Fruit fly (Drosophila melanogaster) whole organism, embryonic: Measurements from ENCODE around the gene dsf.
A peak's percentile ranks its signal among the peaks of the same experiment; 100 is the strongest.

Source experiments
- Atf3 ChIP-seq: fragments of 200-800 bp; sonication (Bioruptor generic); optimal IDR thresholded peaks from 3 replicates; lab custom pipeline; 2016; ENCODE audit warnings: missing biosample characterization, missing genetic modification characterization
- Atf6 ChIP-seq: fragments of 200-800 bp; sonication (Bioruptor generic); IDR thresholded peaks from 2 replicates; pipeline ENCODE4 v1.3.6; 2022; ENCODE audit warnings: missing biosample characterization, missing genetic modification characterization
- CG10462 ChIP-seq: fragments of 200-800 bp; sonication (Bioruptor generic); optimal IDR thresholded peaks from 2 replicates; lab custom pipeline; 2016; ENCODE audit warnings: missing biosample characterization, missing genetic modification characterization
- CG11247 ChIP-seq: fragments of 200-800 bp; sonication (Bioruptor generic); IDR thresholded peaks from 2 replicates; pipeline ENCODE4 v1.3.6; 2022; ENCODE audit warnings: missing biosample characterization, missing genetic modification characterization
- CG11398 ChIP-seq: fragments of 200-800 bp; sonication (Bioruptor generic); optimal IDR thresholded peaks from 2 replicates; lab custom pipeline; 2016; ENCODE audit warnings: missing biosample characterization, missing genetic modification characterization
- CG12071 ChIP-seq: fragments of 200-800 bp; sonication (Bioruptor generic); optimal IDR thresholded peaks from 3 replicates; lab custom pipeline; 2018; ENCODE audit warnings: missing biosample characterization, mild to moderate bottlenecking, missing genetic modification characterization
- CG12659 ChIP-seq: fragments of 200-800 bp; sonication (Bioruptor generic); optimal IDR thresholded peaks from 3 replicates; lab custom pipeline; 2017; ENCODE audit warnings: mild to moderate bottlenecking, missing biosample characterization, missing genetic modification reagents, missing genetic modification characterization
- CG14860 ChIP-seq: fragments of 200-800 bp; sonication (Bioruptor generic); IDR thresholded peaks from 3 replicates; pipeline ENCODE4 v1.3.6; 2022; ENCODE audit warnings: missing biosample characterization, missing genetic modification characterization; ENCODE audit not compliant: partially characterized antibody
- CG17385 ChIP-seq: fragments of 200-800 bp; sonication (Bioruptor generic); optimal IDR thresholded peaks from 3 replicates; lab custom pipeline; 2018; ENCODE audit warnings: missing biosample characterization, mild to moderate bottlenecking, missing genetic modification characterization
- CG18599 ChIP-seq: fragments of 200-800 bp; sonication (Bioruptor generic); optimal IDR thresholded peaks from 3 replicates; lab custom pipeline; 2017; ENCODE audit warnings: missing biosample characterization, missing genetic modification characterization, mild to moderate bottlenecking, moderate library complexity, missing genetic modification reagents
- CG30403 ChIP-seq: fragments of 200-800 bp; sonication (Bioruptor generic); optimal IDR thresholded peaks from 3 replicates; lab custom pipeline; 2016; ENCODE audit warnings: missing biosample characterization, missing genetic modification characterization
- CG6254 ChIP-seq: fragments of 200-800 bp; sonication (Bioruptor generic); optimal IDR thresholded peaks from 3 replicates; lab custom pipeline; 2017; ENCODE audit warnings: mild to moderate bottlenecking, missing biosample characterization, missing genetic modification reagents, missing genetic modification characterization
- CG6813 ChIP-seq: fragments of 200-800 bp; sonication (Bioruptor generic); optimal IDR thresholded peaks from 2 replicates; lab custom pipeline; 2017; ENCODE audit warnings: missing biosample characterization, missing genetic modification characterization, mild to moderate bottlenecking, moderate library complexity, missing genetic modification reagents
- CG7357 ChIP-seq: fragments of 200-800 bp; sonication (Bioruptor generic); IDR thresholded peaks from 3 replicates; pipeline ENCODE4 v1.3.6; 2022; ENCODE audit warnings: missing biosample characterization, missing genetic modification characterization
- CG7372 ChIP-seq: fragments of 200-800 bp; sonication (Bioruptor generic); IDR thresholded peaks from 2 replicates; pipeline ENCODE4 v1.3.6; 2022; ENCODE audit warnings: missing biosample characterization, missing genetic modification characterization
- CG7786 ChIP-seq: fragments of 200-800 bp; sonication (Bioruptor generic); optimal IDR thresholded peaks from 2 replicates; lab custom pipeline; 2016; ENCODE audit warnings: missing biosample characterization, missing genetic modification characterization
- CG8281 ChIP-seq: fragments of 200-800 bp; sonication (Bioruptor generic); optimal IDR thresholded peaks from 2 replicates; lab custom pipeline; 2018; ENCODE audit warnings: missing biosample characterization, mild to moderate bottlenecking, missing genetic modification characterization, moderate library complexity
- CkIIα-i1 ChIP-seq: fragments of 200-800 bp; sonication (Bioruptor generic); IDR thresholded peaks from 2 replicates; pipeline ENCODE4 v1.3.6; 2022; ENCODE audit warnings: missing biosample characterization, missing genetic modification characterization
- D19B ChIP-seq: fragments of 200-800 bp; sonication (Bioruptor generic); optimal IDR thresholded peaks from 2 replicates; lab custom pipeline; 2017; ENCODE audit warnings: missing biosample characterization, mild to moderate bottlenecking, missing genetic modification characterization
- E2f1 ChIP-seq: fragments of 200-800 bp; sonication (Bioruptor generic); IDR thresholded peaks from 2 replicates; pipeline ENCODE4 v1.3.6; 2022; ENCODE audit warnings: missing biosample characterization, missing genetic modification characterization
- Ets97D ChIP-seq: fragments of 200-800 bp; sonication (Bioruptor generic); optimal IDR thresholded peaks from 3 replicates; lab custom pipeline; 2016; ENCODE audit warnings: missing biosample characterization, missing genetic modification characterization
- GATAe ChIP-seq: fragments of 200-800 bp; sonication (Bioruptor generic); conservative IDR thresholded peaks from 2 replicates; pipeline ENCODE4 v1.3.6; 2022; ENCODE audit warnings: missing biosample characterization, missing genetic modification characterization
- Hr3 ChIP-seq: fragments of 200-800 bp; sonication (Bioruptor generic); optimal IDR thresholded peaks from 3 replicates; lab custom pipeline; 2016; ENCODE audit warnings: missing biosample characterization, missing genetic modification characterization
- Hr78 ChIP-seq, 2 experiments: fragments of 200-800 bp in 1 of 2; fragments of >200 bp in 1 of 2; sonication (Bioruptor generic) in 1 of 2; optimal IDR thresholded peaks; 2 replicates each; lab custom pipeline; 2017 to 2019; ENCODE audit warnings: missing biosample characterization in 2 of 2, missing genetic modification characterization in 2 of 2, mild to moderate bottlenecking in 1 of 2, moderate library complexity in 1 of 2
- Med ChIP-seq: fragments of 200-800 bp; sonication (Bioruptor generic); peaks from one replicate; lab custom pipeline; 2016; ENCODE audit warnings: missing biosample characterization, missing genetic modification characterization, mild to moderate bottlenecking, inconsistent platforms, moderate library complexity
- NC2α ChIP-seq: fragments of 200-800 bp; sonication (Bioruptor generic); optimal IDR thresholded peaks from 2 replicates; lab custom pipeline; 2016; ENCODE audit warnings: missing biosample characterization, missing genetic modification characterization
- Six4 ChIP-seq: fragments of 200-800 bp; sonication (Bioruptor generic); optimal IDR thresholded peaks from 2 replicates; lab custom pipeline; 2016; ENCODE audit warnings: missing biosample characterization, missing genetic modification characterization
- Taf1 ChIP-seq: fragments of 200-800 bp; sonication (Bioruptor generic); IDR thresholded peaks from 2 replicates; pipeline ENCODE4 v1.3.6; 2022; ENCODE audit warnings: missing biosample characterization, missing genetic modification characterization
- Vsx1 ChIP-seq: fragments of 200-800 bp; sonication (Bioruptor generic); optimal IDR thresholded peaks from 2 replicates; lab custom pipeline; 2017; ENCODE audit warnings: missing biosample characterization, mild to moderate bottlenecking, missing genetic modification characterization, missing genetic modification reagents
- YL-1 ChIP-seq: fragments of 200-800 bp; sonication (Bioruptor generic); optimal IDR thresholded peaks from 3 replicates; lab custom pipeline; 2017; ENCODE audit warnings: missing biosample characterization, mild to moderate bottlenecking, missing genetic modification characterization
- ab ChIP-seq: fragments of 200-800 bp; sonication (Bioruptor generic); optimal IDR thresholded peaks from 2 replicates; lab custom pipeline; 2016; ENCODE audit warnings: missing biosample characterization, missing genetic modification characterization
- aop ChIP-seq: fragments of 200-800 bp; sonication (Bioruptor generic); IDR thresholded peaks from 2 replicates; pipeline ENCODE4 v1.3.6; 2022; ENCODE audit warnings: missing biosample characterization, missing genetic modification characterization
- btn ChIP-seq: fragments of 200-800 bp; sonication (Bioruptor generic); optimal IDR thresholded peaks from 2 replicates; lab custom pipeline; 2016; ENCODE audit warnings: missing biosample characterization, missing genetic modification characterization
- chinmo ChIP-seq: fragments of 200-800 bp; sonication (Bioruptor generic); IDR thresholded peaks from 4 replicates; pipeline ENCODE4 v1.3.6; 2022; ENCODE audit warnings: missing biosample characterization, missing genetic modification characterization; ENCODE audit not compliant: partially characterized antibody
- emc ChIP-seq: fragments of 200-800 bp; sonication (Bioruptor generic); optimal IDR thresholded peaks from 2 replicates; lab custom pipeline; 2016; ENCODE audit warnings: missing biosample characterization, missing genetic modification characterization
- esg ChIP-seq: fragments of 200-800 bp; sonication (Bioruptor generic); conservative IDR thresholded peaks from 2 replicates; pipeline ENCODE4 v1.3.6; 2022; ENCODE audit warnings: missing biosample characterization, missing genetic modification characterization
- eyg ChIP-seq: fragments of 200-800 bp; sonication (Bioruptor generic); optimal IDR thresholded peaks from 3 replicates; lab custom pipeline; 2016; ENCODE audit warnings: missing biosample characterization, missing genetic modification characterization
- fd3F ChIP-seq: fragments of 200-800 bp; sonication (Bioruptor generic); optimal IDR thresholded peaks from 2 replicates; lab custom pipeline; 2018; ENCODE audit warnings: missing biosample characterization, mild to moderate bottlenecking, missing genetic modification characterization, moderate library complexity
- gce ChIP-seq: fragments of 200-800 bp; sonication (Bioruptor generic); IDR thresholded peaks from 3 replicates; pipeline ENCODE4 v1.3.6; 2022; ENCODE audit warnings: missing biosample characterization, missing genetic modification characterization
- klu ChIP-seq: fragments of 200-800 bp; sonication (Bioruptor generic); IDR thresholded peaks from 2 replicates; pipeline ENCODE4 v1.3.6; 2022; ENCODE audit warnings: missing biosample characterization, missing genetic modification characterization
- kni ChIP-seq: fragments of 200-800 bp; sonication (Bioruptor generic); optimal IDR thresholded peaks from 3 replicates; lab custom pipeline; 2017; ENCODE audit warnings: mild to moderate bottlenecking, missing biosample characterization, missing genetic modification reagents, missing genetic modification characterization
- mam ChIP-seq: fragments of 200-800 bp; sonication (Bioruptor generic); optimal IDR thresholded peaks from 3 replicates; lab custom pipeline; 2016; ENCODE audit warnings: missing biosample characterization, missing genetic modification characterization
- pfk ChIP-seq: fragments of 200-800 bp; sonication (Bioruptor generic); optimal IDR thresholded peaks from 2 replicates; lab custom pipeline; 2018; ENCODE audit warnings: missing biosample characterization, mild to moderate bottlenecking, missing genetic modification characterization, moderate library complexity
- sima ChIP-seq: fragments of 200-800 bp; sonication (Bioruptor generic); optimal IDR thresholded peaks from 2 replicates; lab custom pipeline; 2016; ENCODE audit warnings: missing biosample characterization, missing genetic modification characterization
- slbo ChIP-seq: fragments of 200-800 bp; sonication (Bioruptor generic); IDR thresholded peaks from 2 replicates; pipeline ENCODE4 v1.3.6; 2022; ENCODE audit warnings: missing biosample characterization, missing genetic modification characterization
- slou ChIP-seq: fragments of 200-800 bp; sonication (Bioruptor generic); optimal IDR thresholded peaks from 3 replicates; lab custom pipeline; 2016; ENCODE audit warnings: missing biosample characterization, missing genetic modification characterization
- so ChIP-seq: fragments of 200-800 bp; sonication (Bioruptor generic); IDR thresholded peaks from 3 replicates; pipeline ENCODE4 v1.3.6; 2022; ENCODE audit warnings: missing biosample characterization, missing genetic modification characterization
- ttk ChIP-seq: fragments of 200-800 bp; sonication (Bioruptor generic); IDR thresholded peaks from 2 replicates; pipeline ENCODE4 v2.1.2; 2022; ENCODE audit warnings: missing biosample characterization, missing genetic modification characterization
- tx ChIP-seq: fragments of 200-800 bp; sonication (Bioruptor generic); optimal IDR thresholded peaks from 2 replicates; lab custom pipeline; 2016; ENCODE audit warnings: missing biosample characterization, missing genetic modification characterization
- wdn ChIP-seq: fragments of 200-800 bp; sonication (Bioruptor generic); IDR thresholded peaks from 2 replicates; pipeline ENCODE4 v1.3.6; 2022; ENCODE audit warnings: missing biosample characterization, missing genetic modification characterization

dsf gene

DNA sequence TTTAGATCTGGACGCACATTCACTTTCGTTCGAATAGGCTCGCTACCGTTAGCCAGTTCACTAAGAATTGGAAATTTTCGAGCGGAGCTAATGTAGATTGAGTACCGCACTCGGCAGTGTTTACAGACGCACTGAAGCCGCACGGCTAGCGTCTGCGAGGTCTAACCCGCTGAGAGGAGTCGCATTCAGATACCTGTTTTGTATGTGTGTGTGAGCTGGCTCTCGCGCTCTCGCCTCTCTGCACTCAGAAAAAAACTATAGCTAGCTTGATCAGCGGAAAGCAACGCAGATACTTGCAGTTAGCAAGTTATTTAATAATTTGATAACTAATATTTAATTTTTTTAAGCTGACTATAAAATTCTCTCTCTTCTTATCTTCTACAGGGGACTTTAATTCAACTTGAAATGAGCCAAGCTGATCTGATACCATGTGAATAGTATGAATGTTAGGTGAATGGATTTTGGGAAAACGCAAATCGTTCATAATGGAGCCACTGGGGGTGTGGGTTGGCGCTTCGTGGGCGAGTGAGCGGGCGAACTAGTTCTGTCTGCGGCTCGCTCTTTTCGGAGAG is 46.3 kb upstream of the dsf start, which contains the start of gene rau (continued):
- peak; percentile 51 for TF ChIP-seq CG10462 (GFP tag; lab: Kevin White, UChicago)
- TF ChIP-seq ttk (GFP tag; lab: Robert Waterston, UW), result no peak
- TF ChIP-seq CG12659 (GFP tag; lab: Kevin White, UChicago), result peak; percentile 74
- peak; percentile 95 for TF ChIP-seq kni (GFP tag; lab: Kevin White, UChicago)
- peak; percentile 87 for TF ChIP-seq Med (GFP tag; lab: Kevin White, UChicago)
- TF ChIP-seq CG30403 (GFP tag; lab: Kevin White, UChicago), result peak; percentile 76
- TF ChIP-seq chinmo (GFP tag; lab: Robert Waterston, UW), result peak; percentile 63; the same call in 1 of the 4 replicates
- peak; percentile 55 for TF ChIP-seq esg
- TF ChIP-seq CG14860 (GFP tag; lab: Robert Waterston, UW), result 0 out of 3 replicates have a peak, but pooled peaks have one; percentile 27
- peak; percentile 65 for TF ChIP-seq mam (GFP tag; lab: Kevin White, UChicago)
- TF ChIP-seq CG7786 (GFP tag; lab: Kevin White, UChicago), result peak; percentile 34
- TF ChIP-seq CG7372 (GFP tag; lab: Robert Waterston, UW), result peak; percentile 76
- TF ChIP-seq klu (GFP tag; lab: Robert Waterston, UW), result peak; percentile 68; the same call in 1 of the 2 replicates
- no peak for TF ChIP-seq emc (GFP tag; lab: Kevin White, UChicago)
- TF ChIP-seq wdn, result peak; percentile 50; the same call in 1 of the 2 replicates
- TF ChIP-seq Atf6, result peak; percentile 81
- TF ChIP-seq CG6254, result peak; percentile 72
- TF ChIP-seq pfk (GFP tag; lab: Kevin White, UChicago), result no peak
- TF ChIP-seq Vsx1 (GFP tag; lab: Kevin White, UChicago), result peak; percentile 78
- TF ChIP-seq YL-1 (GFP tag; lab: Kevin White, UChicago), result peak; percentile 9
- TF ChIP-seq tx (GFP tag; lab: Kevin White, UChicago), result no peak
- TF ChIP-seq Hr78 (GFP tag; optimal IDR thresholded peaks at IDR 0.05; lab: Kevin White, UChicago), result peak in 1 of 2 experiments; percentile 68
- TF ChIP-seq Ets97D (GFP tag; lab: Kevin White, UChicago), result no peak
- TF ChIP-seq Hr3 (GFP tag; lab: Kevin White, UChicago), result peak; percentile 70
- TF ChIP-seq CG8281 (tag; lab: Kevin White, UChicago), result peak; percentile 31
- peak; percentile 26; the same call in 1 of the 2 replicates for TF ChIP-seq GATAe (GFP tag; lab: Robert Waterston, UW)
- TF ChIP-seq so (GFP tag; lab: Robert Waterston, UW), result 0 out of 3 replicates have a peak, but pooled peaks have one; percentile 20
- TF ChIP-seq ab, result no peak
- no peak for TF ChIP-seq NC2α (GFP tag; lab: Kevin White, UChicago)
- TF ChIP-seq D19B (GFP tag; lab: Kevin White, UChicago), result peak; percentile 53
- TF ChIP-seq gce, result 0 out of 3 replicates have a peak, but pooled peaks have one; percentile 39
- no peak for TF ChIP-seq eyg
- TF ChIP-seq CG12071, result peak; percentile 51
- no peak for TF ChIP-seq CG7357
- TF ChIP-seq Atf3 (GFP tag; lab: Kevin White, UChicago), result peak; percentile 59
- no peak for TF ChIP-seq btn
- peak; percentile 62; the same call in 1 of the 2 replicates for TF ChIP-seq aop (GFP tag; lab: Robert Waterston, UW)
- TF ChIP-seq E2f1 (GFP tag; lab: Robert Waterston, UW), result peak; percentile 73
- peak; percentile 84 for TF ChIP-seq CG18599 (GFP tag; lab: Kevin White, UChicago)
- TF ChIP-seq CG11247 (GFP tag; lab: Robert Waterston, UW), result peak; percentile 16; the same call in 1 of the 2 replicates
- peak; percentile 42 for TF ChIP-seq CG6813 (GFP tag; lab: Kevin White, UChicago)
- TF ChIP-seq Six4 (GFP tag; lab: Kevin White, UChicago), result peak; percentile 71
- peak; percentile 52; the same call in 1 of the 2 replicates for TF ChIP-seq Taf1 (GFP tag; lab: Robert Waterston, UW)
- TF ChIP-seq slbo, result peak; percentile 77
- peak; percentile 31 for TF ChIP-seq CG11398 (GFP tag; lab: Kevin White, UChicago)
- TF ChIP-seq sima (GFP tag; lab: Kevin White, UChicago), result no peak
- no peak for TF ChIP-seq CkIIα-i1 (GFP tag; lab: Robert Waterston, UW)
- no peak for TF ChIP-seq slou (GFP tag; lab: Kevin White, UChicago)
- TF ChIP-seq CG17385 (GFP tag; lab: Kevin White, UChicago), result peak; percentile 72
- peak; percentile 42 for TF ChIP-seq fd3F (GFP tag; lab: Kevin White, UChicago)
